Worm (Caenorhabditis elegans) whole organism, L2 larva: Measurements from ENCODE around the gene dpy-1.

Source experiments
- C34F6.9 ChIP-seq: fragments of 150-350 bp; optimal IDR thresholded peaks from 2 replicates; lab custom pipeline; 2014; ENCODE audit warnings: missing biosample characterization, missing genetic modification characterization
- Y55F3AM.14 ChIP-seq: fragments of 200-800 bp; sonication (Bioruptor generic); optimal IDR thresholded peaks from 2 replicates; lab custom pipeline; 2018; ENCODE audit warnings: mild to moderate bottlenecking, missing genetic modification characterization, missing compliant biosample characterization
- ZK546.5 ChIP-seq: sonication (generic microtip); optimal IDR thresholded peaks from 2 replicates; lab custom pipeline; 2017; ENCODE audit warnings: missing biosample characterization, missing genetic modification characterization
- alr-1 ChIP-seq: fragments of 150-350 bp; optimal IDR thresholded peaks from 2 replicates; lab custom pipeline; 2014; ENCODE audit warnings: missing biosample characterization, missing genetic modification characterization
- blmp-1 ChIP-seq: sonication (generic microtip); optimal IDR thresholded peaks from 2 replicates; lab custom pipeline; 2017; ENCODE audit warnings: missing genetic modification characterization, mild to moderate bottlenecking, missing compliant biosample characterization, antibody characterized with exemption, moderate library complexity; ENCODE audit not compliant: insufficient read depth
- ceh-16 ChIP-seq: fragments of 150-350 bp; optimal IDR thresholded peaks from 2 replicates; lab custom pipeline; 2014; ENCODE audit warnings: missing biosample characterization, missing genetic modification characterization
- ceh-82 ChIP-seq: fragments of 150-350 bp; optimal IDR thresholded peaks from 2 replicates; lab custom pipeline; 2014; ENCODE audit warnings: missing biosample characterization, missing genetic modification characterization
- crh-2 ChIP-seq: sonication (generic microtip); optimal IDR thresholded peaks from 2 replicates; lab custom pipeline; 2017; ENCODE audit warnings: missing biosample characterization, missing genetic modification characterization
- egl-27 ChIP-seq: sonication (generic microtip); optimal IDR thresholded peaks from 3 replicates; lab custom pipeline; 2017; ENCODE audit warnings: missing biosample characterization, missing genetic modification reagents, missing genetic modification characterization
- elt-1 ChIP-seq: fragments of 150-350 bp; optimal IDR thresholded peaks from 2 replicates; lab custom pipeline; 2014; ENCODE audit warnings: missing biosample characterization, missing genetic modification characterization
- elt-3 ChIP-seq: sonication (generic microtip); optimal IDR thresholded peaks from 2 replicates; lab custom pipeline; 2017; ENCODE audit warnings: missing biosample characterization, missing genetic modification characterization
- fos-1 ChIP-seq: fragments of 150-350 bp; optimal IDR thresholded peaks from 2 replicates; lab custom pipeline; 2014; ENCODE audit warnings: missing biosample characterization, missing genetic modification characterization
- lin-13 ChIP-seq: fragments of 150-350 bp; optimal IDR thresholded peaks from 2 replicates; lab custom pipeline; 2014; ENCODE audit warnings: missing biosample characterization, missing genetic modification reagents, missing genetic modification characterization
- lsy-2 ChIP-seq, 2 experiments: fragments of 150-350 bp in 1 of 2; sonication (generic microtip) in 1 of 2; optimal IDR thresholded peaks; 2 replicates each; lab custom pipeline; 2014 to 2017; ENCODE audit warnings: missing biosample characterization in 2 of 2, missing genetic modification characterization in 2 of 2
- mab-5 ChIP-seq: fragments of 150-350 bp; optimal IDR thresholded peaks from 2 replicates; lab custom pipeline; 2014; ENCODE audit warnings: missing biosample characterization, missing genetic modification characterization
- mbf-1 ChIP-seq: sonication (generic microtip); optimal IDR thresholded peaks from 2 replicates; lab custom pipeline; 2017; ENCODE audit warnings: missing biosample characterization, missing genetic modification characterization
- nhr-10 ChIP-seq: sonication (generic microtip); optimal IDR thresholded peaks from 2 replicates; lab custom pipeline; 2017; ENCODE audit warnings: missing biosample characterization, missing genetic modification characterization
- nhr-12 ChIP-seq: fragments of 150-350 bp; optimal IDR thresholded peaks from 2 replicates; lab custom pipeline; 2014; ENCODE audit warnings: missing biosample characterization, missing genetic modification characterization
- nhr-21 ChIP-seq: fragments of 150-350 bp; optimal IDR thresholded peaks from 2 replicates; lab custom pipeline; 2014; ENCODE audit warnings: missing biosample characterization, missing genetic modification characterization
- nhr-237 ChIP-seq: fragments of 150-350 bp; optimal IDR thresholded peaks from 2 replicates; lab custom pipeline; 2014; ENCODE audit warnings: missing biosample characterization, missing genetic modification characterization
- nhr-25 ChIP-seq: fragments of 150-350 bp; sonication (generic microtip); optimal IDR thresholded peaks from 3 replicates; lab custom pipeline; 2014; ENCODE audit warnings: missing biosample characterization, missing genetic modification characterization
- nhr-6 ChIP-seq: fragments of 150-350 bp; optimal IDR thresholded peaks from 2 replicates; lab custom pipeline; 2014; ENCODE audit warnings: missing biosample characterization, missing genetic modification characterization
- nhr-77 ChIP-seq: fragments of 150-350 bp; optimal IDR thresholded peaks from 2 replicates; lab custom pipeline; 2014; ENCODE audit warnings: missing biosample characterization, missing genetic modification characterization
- sma-9 ChIP-seq, 2 experiments: fragments of 150-350 bp in 1 of 2; sonication (generic microtip) in 1 of 2; optimal IDR thresholded peaks; 2 replicates each; lab custom pipeline; 2014 to 2016; ENCODE audit warnings: missing genetic modification characterization in 2 of 2, mild to moderate bottlenecking in 1 of 2, missing biosample characterization in 1 of 2, missing compliant biosample characterization in 1 of 2, missing genetic modification reagents in 1 of 2, moderate library complexity in 1 of 2
- unc-39 ChIP-seq: fragments of 150-350 bp; optimal IDR thresholded peaks from 2 replicates; lab custom pipeline; 2014; ENCODE audit warnings: missing biosample characterization, missing genetic modification characterization
- unc-55 ChIP-seq: fragments of 150-350 bp; sonication (generic microtip); optimal IDR thresholded peaks from 3 replicates; lab custom pipeline; 2014; ENCODE audit warnings: missing biosample characterization, missing genetic modification reagents, missing genetic modification characterization

The dpy-1 gene

ce11 chrIII:1997569-1997968, 50.2 kb downstream of the dpy-1 start, which contains the start of gene lgc-42:
Gene lgc-42 (plus strand): TSS chrIII:1997869.
- TF ChIP-seq fos-1 (tag; lab: Kevin White, UChicago) (no peak), ceh-82 (tag; lab: Kevin White, UChicago) (no peak), ceh-16 (tag; lab: Kevin White, UChicago) (no peak), unc-55 (GFP tag; lab: Kevin White, UChicago) (no peak), nhr-21 (tag; lab: Kevin White, UChicago) (no peak), mab-5 (tag; lab: Kevin White, UChicago) (no peak), nhr-12 (tag; lab: Kevin White, UChicago) (no peak), alr-1 (tag; lab: Kevin White, UChicago) (no peak), nhr-77 (tag; lab: Kevin White, UChicago) (no peak), nhr-25 (no peak), lin-13 (no peak), unc-39 (no peak), elt-3 (no peak), nhr-10 (tag; lab: Kevin White, UChicago) (no peak), sma-9 (GFP tag; optimal IDR thresholded peaks at IDR 0.05; lab: Kevin White, UChicago) (no peak), sma-9 (tag; optimal IDR thresholded peaks at IDR 0.05; lab: Kevin White, UChicago) (no peak), blmp-1 (no peak), Y55F3AM.14 (GFP tag; lab: Kevin White, UChicago) (no peak), nhr-237 (tag; lab: Kevin White, UChicago) (no peak), mbf-1 (tag; lab: Kevin White, UChicago) (no peak)

- TF ChIP-seq ceh-82 (tag; lab: Kevin White, UChicago) (no peak), unc-39 (no peak), ZK546.5 (tag; lab: Kevin White, UChicago) (no peak), elt-1 (tag; lab: Kevin White, UChicago) (no peak), mbf-1 (tag; lab: Kevin White, UChicago) (no peak), nhr-21 (tag; lab: Kevin White, UChicago) (no peak)
These were observed 57.9 kb downstream of the dpy-1 start for ce11 chrIII:1989940-1990339.

DNA sequence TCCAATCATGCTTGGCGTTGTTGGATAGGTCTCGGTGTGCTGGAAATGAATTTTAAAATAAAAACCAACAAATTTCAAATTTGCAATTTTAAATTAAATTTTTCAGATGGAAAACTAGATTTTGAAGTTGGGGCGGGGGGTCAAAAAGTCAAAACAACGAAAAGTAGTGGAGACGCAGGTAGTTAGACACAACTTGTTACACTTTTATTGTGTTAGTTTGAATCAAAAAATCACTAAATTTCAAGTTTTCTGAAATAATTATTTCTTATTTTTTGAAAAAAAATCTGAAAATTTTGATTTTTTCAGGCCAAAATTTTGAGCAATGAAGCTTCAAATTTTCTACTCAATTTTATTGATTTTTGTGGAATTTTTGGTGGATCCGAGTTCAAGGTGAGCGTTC, 60.1 kb downstream of the dpy-1 start, which contains the start of gene Y39A3B.8:
TSS of gene Y39A3B.8 (plus strand) at position 301 of the 400 bp plus-strand sequence.
- TF ChIP-seq unc-55 (GFP tag; lab: Kevin White, UChicago) (no peak), egl-27 (tag; lab: Kevin White, UChicago) (no peak), lin-13 (no peak), C34F6.9 (tag; lab: Kevin White, UChicago) (no peak), lsy-2 (tag; optimal IDR thresholded peaks at IDR 0.05; lab: Kevin White, UChicago) (no peak), crh-2 (tag; lab: Kevin White, UChicago) (no peak), nhr-6 (tag; lab: Kevin White, UChicago) (no peak), alr-1 (tag; lab: Kevin White, UChicago) (no peak)
